Worm (Caenorhabditis elegans) whole organism, late embryonic: Measurements from ENCODE around the gene ttc-4.

Source experiments
- F13H6.1 ChIP-seq: sonication (generic microtip); optimal IDR thresholded peaks from 2 replicates; lab custom pipeline; 2016; ENCODE audit warnings: missing genetic modification characterization, missing compliant biosample characterization
- K09A11.1 ChIP-seq: sonication (generic microtip); optimal IDR thresholded peaks from 2 replicates; lab custom pipeline; 2017; ENCODE audit warnings: antibody characterized with exemption, mild to moderate bottlenecking, missing genetic modification characterization, missing compliant biosample characterization; ENCODE audit not compliant: insufficient read depth
- T23F11.4 ChIP-seq: fragments of 200-800 bp; sonication (Bioruptor generic); optimal IDR thresholded peaks from 2 replicates; lab custom pipeline; 2018; ENCODE audit warnings: mild to moderate bottlenecking, missing genetic modification characterization, missing compliant biosample characterization
- Y22D7AL.16 ChIP-seq: sonication (generic microtip); optimal IDR thresholded peaks from 2 replicates; lab custom pipeline; 2016; ENCODE audit warnings: missing genetic modification characterization, missing compliant biosample characterization
- ama-1 ChIP-seq: fragments of 150-350 bp; optimal IDR thresholded peaks from 2 replicates; lab custom pipeline; 2014
- ceh-14 ChIP-seq: sonication (generic microtip); optimal IDR thresholded peaks from 2 replicates; lab custom pipeline; 2016; ENCODE audit warnings: missing genotype, missing genetic modification characterization, missing compliant biosample characterization
- ceh-24 ChIP-seq: sonication (generic microtip); optimal IDR thresholded peaks from 2 replicates; lab custom pipeline; 2016; ENCODE audit warnings: mild to moderate bottlenecking, missing genetic modification characterization, missing compliant biosample characterization
- ceh-30 ChIP-seq: fragments of 150-350 bp; optimal IDR thresholded peaks from 2 replicates; lab custom pipeline; 2014; ENCODE audit warnings: missing biosample characterization, missing genetic modification characterization
- ceh-34 ChIP-seq: sonication (generic microtip); optimal IDR thresholded peaks from 2 replicates; lab custom pipeline; 2016; ENCODE audit warnings: mild to moderate bottlenecking, missing genetic modification characterization, missing compliant biosample characterization
- ceh-45 ChIP-seq: fragments of 200-800 bp; sonication (Bioruptor generic); IDR thresholded peaks from 2 replicates; pipeline ENCODE4 v1.3.6; 2022; ENCODE audit warnings: missing genetic modification reagents, missing genetic modification characterization, missing compliant biosample characterization
- ceh-9 ChIP-seq: sonication (generic microtip); optimal IDR thresholded peaks from 2 replicates; lab custom pipeline; 2016; ENCODE audit warnings: mild to moderate bottlenecking, missing genetic modification characterization, inconsistent platforms, missing compliant biosample characterization
- che-1 ChIP-seq: sonication (generic microtip); optimal IDR thresholded peaks from 2 replicates; lab custom pipeline; 2016; ENCODE audit warnings: mild to moderate bottlenecking, missing genetic modification characterization, missing compliant biosample characterization
- dve-1 ChIP-seq: sonication (generic microtip); optimal IDR thresholded peaks from 2 replicates; lab custom pipeline; 2017; ENCODE audit warnings: antibody characterized with exemption, mild to moderate bottlenecking, missing genetic modification characterization, missing compliant biosample characterization
- elt-2 ChIP-seq: sonication (generic microtip); optimal IDR thresholded peaks from 2 replicates; lab custom pipeline; 2016; ENCODE audit warnings: missing genetic modification reagents, missing genetic modification characterization, missing compliant biosample characterization
- fax-1 ChIP-seq: sonication (generic microtip); optimal IDR thresholded peaks from 2 replicates; lab custom pipeline; 2016; ENCODE audit warnings: missing genotype, missing genetic modification characterization, missing compliant biosample characterization
- fkh-10 ChIP-seq: fragments of 150-350 bp; optimal IDR thresholded peaks from 2 replicates; lab custom pipeline; 2014; ENCODE audit warnings: missing biosample characterization, missing genetic modification reagents, missing genetic modification characterization
- hlh-15 ChIP-seq: sonication (generic microtip); optimal IDR thresholded peaks from 2 replicates; lab custom pipeline; 2016; ENCODE audit warnings: missing genetic modification characterization, missing compliant biosample characterization
- hlh-30 ChIP-seq: sonication (generic microtip); optimal IDR thresholded peaks from 2 replicates; lab custom pipeline; 2017; ENCODE audit warnings: antibody characterized with exemption, missing genetic modification characterization, missing compliant biosample characterization; ENCODE audit not compliant: insufficient read depth
- hlh-6 ChIP-seq: sonication (generic microtip); optimal IDR thresholded peaks from 2 replicates; lab custom pipeline; 2016; ENCODE audit warnings: missing genotype, missing genetic modification characterization, missing compliant biosample characterization
- hlh-8 ChIP-seq: sonication (generic microtip); optimal IDR thresholded peaks from 2 replicates; lab custom pipeline; 2016; ENCODE audit warnings: missing genotype, missing genetic modification characterization, missing compliant biosample characterization
- lim-6 ChIP-seq: sonication (generic microtip); optimal IDR thresholded peaks from 2 replicates; lab custom pipeline; 2016; ENCODE audit warnings: missing genetic modification characterization, missing compliant biosample characterization
- madf-2 ChIP-seq: sonication (generic microtip); optimal IDR thresholded peaks from 2 replicates; lab custom pipeline; 2017; ENCODE audit warnings: missing genetic modification characterization, missing compliant biosample characterization
- nhr-11 ChIP-seq: fragments of 150-350 bp; optimal IDR thresholded peaks from 2 replicates; lab custom pipeline; 2014; ENCODE audit warnings: missing biosample characterization, missing genetic modification characterization
- npax-4 ChIP-seq: sonication (generic microtip); optimal IDR thresholded peaks from 2 replicates; lab custom pipeline; 2016; ENCODE audit warnings: missing genetic modification characterization, missing compliant biosample characterization
- pha-4 ChIP-seq: fragments of 150-350 bp; optimal IDR thresholded peaks from 2 replicates; lab custom pipeline; 2018; ENCODE audit warnings: missing biosample characterization, missing genetic modification reagents, missing genetic modification characterization
- pqm-1 ChIP-seq: sonication (generic microtip); optimal IDR thresholded peaks from 2 replicates; lab custom pipeline; 2016; ENCODE audit warnings: missing genetic modification characterization, missing compliant biosample characterization
- pros-1 ChIP-seq: fragments of 150-350 bp; optimal IDR thresholded peaks from 2 replicates; lab custom pipeline; 2014; ENCODE audit warnings: missing biosample characterization, missing genetic modification reagents, missing genetic modification characterization
- rnt-1 ChIP-seq: sonication (generic microtip); optimal IDR thresholded peaks from 2 replicates; lab custom pipeline; 2016; ENCODE audit warnings: missing genetic modification characterization, missing compliant biosample characterization
- sdc-2 ChIP-seq: sonication (generic microtip); optimal IDR thresholded peaks from 2 replicates; lab custom pipeline; 2016; ENCODE audit warnings: missing genotype, missing genetic modification characterization, missing compliant biosample characterization
- sox-2 ChIP-seq: fragments of 200-800 bp; sonication (Bioruptor generic); IDR thresholded peaks from 2 replicates; pipeline ENCODE4 v1.3.6; 2022; ENCODE audit warnings: missing genetic modification reagents, missing genetic modification characterization, missing compliant biosample characterization
- syd-9 ChIP-seq: sonication (generic microtip); optimal IDR thresholded peaks from 2 replicates; lab custom pipeline; 2016; ENCODE audit warnings: mild to moderate bottlenecking, missing genetic modification characterization, moderate library complexity, missing compliant biosample characterization
- tbx-2 ChIP-seq: sonication (generic microtip); optimal IDR thresholded peaks from 2 replicates; lab custom pipeline; 2016; ENCODE audit warnings: missing genetic modification characterization, missing compliant biosample characterization
- unc-42 ChIP-seq: sonication (generic microtip); optimal IDR thresholded peaks from 2 replicates; lab custom pipeline; 2016; ENCODE audit warnings: missing genotype, missing genetic modification characterization, missing compliant biosample characterization
- unc-55 ChIP-seq: sonication (generic microtip); optimal IDR thresholded peaks from 2 replicates; lab custom pipeline; 2017; ENCODE audit warnings: missing biosample characterization, missing genetic modification reagents, missing genetic modification characterization
- unc-86 ChIP-seq: sonication (generic microtip); optimal IDR thresholded peaks from 2 replicates; lab custom pipeline; 2016; ENCODE audit warnings: missing genetic modification characterization, missing compliant biosample characterization
- zip-5 ChIP-seq: sonication (generic microtip); optimal IDR thresholded peaks from 2 replicates; lab custom pipeline; 2016; ENCODE audit warnings: missing genetic modification characterization, missing compliant biosample characterization

The ttc-4 gene

ce11 chrII:5579236-5579635 lies 15.3 kb upstream of the ttc-4 start:
- no peak for TF ChIP-seq zip-5
- no peak for TF ChIP-seq unc-42 (tag; lab: Kevin White, UChicago)
- no peak for TF ChIP-seq sdc-2
- TF ChIP-seq fkh-10 (GFP tag; lab: Kevin White, UChicago) = no peak
- TF ChIP-seq T23F11.4 = no peak

ce11 chrII:5582309-5582708 lies 12.2 kb upstream of the ttc-4 start, which contains the start of gene T25E4.2:
Gene T25E4.2, minus strand, starts transcription at chrII:5582409.
- no peak for TF ChIP-seq hlh-6 (tag; lab: Kevin White, UChicago)
- TF ChIP-seq unc-55 (GFP tag; lab: Kevin White, UChicago) = no peak
- no peak for TF ChIP-seq lim-6
- no peak for TF ChIP-seq hlh-15
- TF ChIP-seq npax-4 (tag; lab: Kevin White, UChicago) = no peak
- TF ChIP-seq nhr-11 (tag; lab: Kevin White, UChicago) = no peak
- TF ChIP-seq fax-1 (tag; lab: Kevin White, UChicago) = no peak
- TF ChIP-seq ceh-9 (tag; lab: Kevin White, UChicago) = no peak
- no peak for TF ChIP-seq dve-1 (tag; lab: Kevin White, UChicago)
- no peak for TF ChIP-seq ceh-30
- TF ChIP-seq ceh-45 (GFP tag; lab: Robert Waterston, UW) = no peak
- no peak for TF ChIP-seq rnt-1 (tag; lab: Kevin White, UChicago)

ce11 chrII:5585788-5586187 lies 8.7 kb upstream of the ttc-4 start, which contains the start of gene lys-8:
Gene lys-8, plus strand, starts transcription at chrII:5586178.
- no peak for TF ChIP-seq pha-4
- TF ChIP-seq elt-2 (tag; lab: Kevin White, UChicago) = peak; percentile 98

ce11 chrII:5587794-5588193 lies 6.7 kb upstream of the ttc-4 start:
- no peak for TF ChIP-seq pros-1 (tag; lab: Kevin White, UChicago)
- TF ChIP-seq K09A11.1 (tag; lab: Kevin White, UChicago) = no peak
- TF ChIP-seq unc-86 (tag; lab: Kevin White, UChicago) = no peak
- no peak for TF ChIP-seq ceh-34 (tag; lab: Kevin White, UChicago)
- no peak for TF ChIP-seq ceh-30
- no peak for TF ChIP-seq lim-6
- no peak for TF ChIP-seq hlh-6 (tag; lab: Kevin White, UChicago)

ce11 chrII:5589690-5590089 lies 4.8 kb upstream of the ttc-4 start, which contains the start of gene C17G10.13:
Gene C17G10.13, minus strand, starts transcription at chrII:5589790.
- no peak for TF ChIP-seq K09A11.1 (tag; lab: Kevin White, UChicago)
- no peak for TF ChIP-seq dve-1 (tag; lab: Kevin White, UChicago)
- TF ChIP-seq ceh-24 (tag; lab: Kevin White, UChicago) = no peak
- no peak for TF ChIP-seq sox-2
- TF ChIP-seq tbx-2 = no peak
- no peak for TF ChIP-seq ceh-14 (tag; lab: Kevin White, UChicago)
- TF ChIP-seq che-1 (tag; lab: Kevin White, UChicago) = no peak
- no peak for TF ChIP-seq pros-1 (tag; lab: Kevin White, UChicago)
- TF ChIP-seq pqm-1 (tag; lab: Kevin White, UChicago) = no peak
- no peak for TF ChIP-seq F13H6.1 (tag; lab: Kevin White, UChicago)
- no peak for TF ChIP-seq madf-2
- no peak for TF ChIP-seq unc-55 (GFP tag; lab: Kevin White, UChicago)
- no peak for TF ChIP-seq ama-1
- no peak for TF ChIP-seq hlh-30 (tag; lab: Kevin White, UChicago)
- no peak for TF ChIP-seq hlh-8 (tag; lab: Kevin White, UChicago)
- TF ChIP-seq ceh-34 (tag; lab: Kevin White, UChicago) = no peak
- TF ChIP-seq ceh-45 (GFP tag; lab: Robert Waterston, UW) = no peak
- no peak for TF ChIP-seq Y22D7AL.16 (tag; lab: Kevin White, UChicago)
- no peak for TF ChIP-seq syd-9 (tag; lab: Kevin White, UChicago)
